Fruit fly (Drosophila melanogaster) whole organism, prepupa: ENCODE measurements around the gene CG14605.

ENCODE experiments used
- CG6163 ChIP-seq: fragments of 200-800 bp; sonication (Bioruptor generic); IDR thresholded peaks from 3 replicates; pipeline ENCODE4 v1.3.6; 2022; ENCODE audit warnings: missing biosample characterization, missing genetic modification characterization
- CG6808 ChIP-seq: fragments of 200-800 bp; sonication (Bioruptor generic); optimal IDR thresholded peaks from 3 replicates; lab custom pipeline; 2017; ENCODE audit warnings: missing biosample characterization, missing genetic modification characterization, mild to moderate bottlenecking, moderate library complexity, missing genetic modification reagents
- CG8632 ChIP-seq: fragments of 200-800 bp; sonication (Bioruptor generic); optimal IDR thresholded peaks from 3 replicates; lab custom pipeline; 2016; ENCODE audit warnings: missing biosample characterization, missing genetic modification characterization
- Eip78C ChIP-seq: fragments of 200-800 bp; sonication (Bioruptor generic); peaks from one replicate; lab custom pipeline; 2016; ENCODE audit warnings: missing biosample characterization, missing genetic modification characterization
- Ets96B ChIP-seq: fragments of 200-800 bp; optimal IDR thresholded peaks from 2 replicates; lab custom pipeline; 2019; ENCODE audit warnings: missing biosample characterization, mild to moderate bottlenecking, missing genetic modification characterization, moderate library complexity
- Gug ChIP-seq: fragments of 200-800 bp; sonication (Bioruptor generic); IDR thresholded peaks from 2 replicates; pipeline ENCODE4 v1.3.6; 2022; ENCODE audit warnings: missing biosample characterization, missing genetic modification characterization
- Hr39 ChIP-seq: fragments of 200-800 bp; sonication (Bioruptor generic); optimal IDR thresholded peaks from 2 replicates; lab custom pipeline; 2016; ENCODE audit warnings: missing biosample characterization, missing genetic modification characterization
- Lpt ChIP-seq: fragments of 200-800 bp; sonication (Bioruptor generic); optimal IDR thresholded peaks from 3 replicates; lab custom pipeline; 2016; ENCODE audit warnings: missing biosample characterization, missing genetic modification characterization
- achi ChIP-seq: fragments of 200-800 bp; sonication (Bioruptor generic); optimal IDR thresholded peaks from 3 replicates; lab custom pipeline; 2016; ENCODE audit warnings: missing biosample characterization, missing genetic modification characterization
- pdm3 ChIP-seq: fragments of 200-800 bp; sonication (Bioruptor generic); optimal IDR thresholded peaks from 3 replicates; lab custom pipeline; 2016; ENCODE audit warnings: missing biosample characterization, missing genetic modification characterization
- salr ChIP-seq, 2 experiments: fragments of 200-800 bp; sonication (Bioruptor generic); optimal IDR thresholded peaks; 3 replicates each; lab custom pipeline; 2016 to 2018; ENCODE audit warnings: missing biosample characterization in 2 of 2, missing genetic modification characterization in 2 of 2, mild to moderate bottlenecking in 1 of 2
- spab ChIP-seq: fragments of 200-800 bp; sonication (Bioruptor generic); optimal IDR thresholded peaks from 2 replicates; lab custom pipeline; 2017; ENCODE audit warnings: missing biosample characterization, mild to moderate bottlenecking, missing genetic modification characterization, missing genetic modification reagents
- svp ChIP-seq: fragments of 200-800 bp; sonication (Bioruptor generic); peaks from one replicate; lab custom pipeline; 2016; ENCODE audit warnings: missing biosample characterization, missing genetic modification characterization

DNA sequence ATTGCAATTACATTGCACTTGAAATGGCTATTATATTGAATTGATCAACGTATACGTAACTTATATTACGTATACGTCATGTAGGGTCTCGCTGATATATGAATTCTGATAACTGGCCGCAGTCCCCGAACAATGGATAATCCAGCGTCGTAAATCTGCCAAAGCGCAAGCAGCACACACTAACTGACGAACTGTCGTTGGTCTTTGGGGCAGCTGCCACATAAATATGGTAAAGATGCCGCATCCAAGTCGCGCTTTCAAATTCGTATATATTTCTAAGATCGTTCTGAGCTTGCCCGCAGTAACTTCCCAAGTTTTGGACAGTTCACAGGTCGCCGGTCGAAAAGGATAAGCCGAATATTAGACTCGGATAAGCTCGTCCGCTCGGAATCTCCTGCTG, 22.0 kb upstream of the CG14605 start, which contains the start of gene CG14607:
- TF ChIP-seq salr (GFP tag; optimal IDR thresholded peaks at IDR 0.05; lab: Kevin White, UChicago) (no peak), Eip78C (GFP tag; lab: Kevin White, UChicago) (no peak), spab (GFP tag; lab: Kevin White, UChicago) (no peak), CG8632 (GFP tag; lab: Kevin White, UChicago) (no peak), Gug (no peak), achi (no peak), Hr39 (GFP tag; lab: Kevin White, UChicago) (no peak), pdm3 (GFP tag; lab: Kevin White, UChicago) (no peak), Ets96B (tag; lab: Kevin White, UChicago) (no peak), svp (GFP tag; lab: Kevin White, UChicago) (no peak), Lpt (GFP tag; lab: Kevin White, UChicago) (no peak), CG6163 (GFP tag; lab: Robert Waterston, UW) (no peak), CG6808 (no peak)
